Fruit fly (Drosophila melanogaster) whole organism, adult: Measurements from ENCODE around the gene hdm.

Experiments used
- CG11617 ChIP-seq: fragments of 200-800 bp; sonication (Bioruptor generic); optimal IDR thresholded peaks from 2 replicates; lab custom pipeline; 2017; ENCODE audit warnings: mild to moderate bottlenecking, missing biosample characterization, missing genetic modification reagents, missing genetic modification characterization
- CG12768 ChIP-seq: fragments of 200-800 bp; sonication (Bioruptor generic); optimal IDR thresholded peaks from 2 replicates; lab custom pipeline; 2017; ENCODE audit warnings: missing biosample characterization, missing genetic modification characterization, mild to moderate bottlenecking, moderate library complexity, missing genetic modification reagents
- CG33017 ChIP-seq: fragments of 200-800 bp; sonication (Bioruptor generic); optimal IDR thresholded peaks from 2 replicates; lab custom pipeline; 2018; ENCODE audit warnings: missing biosample characterization, mild to moderate bottlenecking, missing genetic modification characterization, moderate library complexity
- CG5204 ChIP-seq: fragments of 200-800 bp; sonication (Bioruptor generic); optimal IDR thresholded peaks from 2 replicates; lab custom pipeline; 2016; ENCODE audit warnings: missing biosample characterization, missing genetic modification characterization
- CG7045 ChIP-seq: fragments of 200-800 bp; sonication (Bioruptor generic); optimal IDR thresholded peaks from 2 replicates; lab custom pipeline; 2017; ENCODE audit warnings: missing biosample characterization, mild to moderate bottlenecking, missing genetic modification characterization
- Clk ChIP-seq: fragments of 200-800 bp; sonication (Bioruptor generic); optimal IDR thresholded peaks from 2 replicates; lab custom pipeline; 2017; ENCODE audit warnings: missing biosample characterization, missing genetic modification characterization
- Crg-1 ChIP-seq: fragments of 200-800 bp; sonication (Bioruptor generic); optimal IDR thresholded peaks from 2 replicates; lab custom pipeline; 2016; ENCODE audit warnings: missing biosample characterization, missing genetic modification characterization
- Mnt ChIP-seq: fragments of 200-800 bp; sonication (Bioruptor generic); optimal IDR thresholded peaks from 2 replicates; lab custom pipeline; 2016; ENCODE audit warnings: missing biosample characterization, mild to moderate bottlenecking, missing genetic modification characterization
- cic ChIP-seq: fragments of 200-800 bp; sonication (Bioruptor generic); optimal IDR thresholded peaks from 2 replicates; lab custom pipeline; 2017; ENCODE audit warnings: missing biosample characterization, mild to moderate bottlenecking, missing genetic modification characterization, moderate library complexity
- cnc ChIP-seq, 2 experiments: fragments of >200 bp; optimal IDR thresholded peaks; 2 replicates each; lab custom pipeline; 2017
- kay ChIP-seq: fragments of 200-800 bp; sonication (Bioruptor generic); peaks from one replicate; lab custom pipeline; 2016; ENCODE audit warnings: missing biosample characterization, missing genetic modification characterization, borderline replicate concordance
- tj ChIP-seq: fragments of 200-800 bp; sonication (Bioruptor generic); optimal IDR thresholded peaks from 3 replicates; lab custom pipeline; 2017; ENCODE audit warnings: missing biosample characterization, mild to moderate bottlenecking, missing genetic modification characterization, moderate library complexity
- toe ChIP-seq: fragments of 200-800 bp; sonication (Bioruptor generic); optimal IDR thresholded peaks from 2 replicates; lab custom pipeline; 2016; ENCODE audit warnings: missing biosample characterization, missing genetic modification characterization

DNA sequence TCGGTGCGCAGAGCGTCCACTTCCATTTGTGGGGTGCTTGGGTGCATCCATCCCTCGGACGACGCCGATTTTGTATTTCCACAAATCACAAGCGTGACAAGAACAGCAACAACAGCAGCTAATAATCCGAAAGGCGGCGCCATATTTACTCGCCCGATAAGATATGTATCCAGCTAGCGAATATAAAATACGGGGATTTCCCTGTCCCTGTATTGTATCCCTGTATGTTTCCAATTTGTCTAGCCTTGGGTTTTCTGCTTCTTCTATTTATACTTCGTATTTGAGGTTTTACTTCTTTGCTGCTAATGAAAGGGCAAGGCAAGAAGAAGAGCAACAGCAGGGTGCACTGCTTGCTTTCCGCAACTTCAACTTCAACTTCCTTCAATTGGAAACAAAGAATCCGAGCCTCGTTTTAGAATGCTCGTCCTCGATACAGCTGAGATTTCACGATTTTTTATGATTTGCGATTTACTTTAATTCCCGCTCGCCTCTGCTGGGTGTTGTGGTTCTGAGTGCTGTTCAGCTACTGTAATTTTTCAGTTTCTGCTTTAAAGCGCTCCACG is 24.3 kb upstream of the hdm start:
- TF ChIP-seq CG5204 (GFP tag; lab: Kevin White, UChicago) (no peak), CG7045 (GFP tag; lab: Kevin White, UChicago) (no peak), kay (no peak), cnc (optimal IDR thresholded peaks at IDR 0.05; lab: Kevin White, UChicago) (no peak), CG11617 (GFP tag; lab: Kevin White, UChicago) (no peak), CG33017 (tag; lab: Kevin White, UChicago) (no peak), Clk (no peak), CG12768 (no peak), cic (no peak), tj (no peak), toe (GFP tag; lab: Kevin White, UChicago) (no peak), Crg-1 (GFP tag; lab: Kevin White, UChicago) (no peak), Mnt (GFP tag; lab: Kevin White, UChicago) (no peak)
